Worm (Caenorhabditis elegans): Measurements from ENCODE around the gene R11D1.12.

R11D1.12 gene

DNA sequence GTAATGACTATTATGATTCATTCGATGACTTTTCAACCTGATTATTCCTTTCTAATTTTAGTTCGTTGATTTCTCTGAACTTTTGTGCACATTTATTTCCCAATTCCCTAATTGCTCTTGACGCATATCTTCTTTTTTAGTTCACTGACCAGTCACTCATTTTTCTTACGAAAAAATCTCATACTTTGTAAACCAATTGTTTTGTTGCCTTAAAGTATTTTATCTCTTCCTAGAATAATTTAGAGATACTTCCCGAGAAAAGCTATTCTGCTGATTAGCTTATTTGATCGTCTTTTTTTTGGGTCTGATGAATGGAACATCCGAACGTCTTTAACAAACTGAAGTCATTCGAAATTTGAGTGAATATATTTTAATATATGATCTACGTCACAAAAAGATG, 46.5 kb downstream of the R11D1.12 start:
- TF ChIP-seq dsc-1 (tag; optimal IDR thresholded peaks at IDR 0.05) (peak; percentile 64), ceh-8 (GFP tag; optimal IDR thresholded peaks at IDR 0.05) (peak; percentile 53), ama-1 (optimal IDR thresholded peaks at IDR 0.05) (no peak)

DNA sequence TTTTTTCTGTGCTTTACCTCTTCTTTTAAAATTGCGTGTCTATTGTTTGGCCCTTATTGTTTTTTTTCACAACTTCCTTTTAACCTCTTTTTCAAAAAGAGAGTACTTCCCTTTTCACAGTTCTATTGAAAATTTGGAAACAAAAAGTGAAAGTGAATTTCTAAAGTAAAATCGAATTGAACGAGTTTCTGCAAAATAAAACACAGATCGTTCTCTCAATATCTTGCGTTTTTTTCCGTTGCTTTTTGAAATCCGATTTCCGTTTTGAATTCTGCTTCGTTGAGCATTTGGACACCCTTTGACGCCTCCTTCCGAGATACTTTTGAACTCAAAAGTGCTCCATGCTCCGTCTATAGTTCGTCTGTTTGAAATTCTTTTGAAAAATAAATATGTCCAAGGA, 49.5 kb downstream of the R11D1.12 start:
- TF ChIP-seq lin-15B (tag; optimal IDR thresholded peaks at IDR 0.05): no peak
- no peak for TF ChIP-seq ets-5 (GFP tag; IDR thresholded peaks at IDR 0.05)
- TF ChIP-seq dpl-1 (GFP tag; optimal IDR thresholded peaks at IDR 0.05): no peak
- TF ChIP-seq jun-1 (tag; optimal IDR thresholded peaks at IDR 0.05): no peak
- peak; percentile 91 for TF ChIP-seq fkh-10 (GFP tag; optimal IDR thresholded peaks at IDR 0.05)
- TF ChIP-seq rnt-1 (tag; optimal IDR thresholded peaks at IDR 0.05): no peak
- TF ChIP-seq nhr-84 (tag; optimal IDR thresholded peaks at IDR 0.05): no peak
- peak; percentile 26 for TF ChIP-seq lin-14 (GFP tag; optimal IDR thresholded peaks at IDR 0.05)
- no peak for TF ChIP-seq hlh-17 (GFP tag; optimal IDR thresholded peaks at IDR 0.05; ENCODE audit: borderline replicate concordance)
- no peak for TF ChIP-seq lin-35 (GFP tag; optimal IDR thresholded peaks at IDR 0.05)
- TF ChIP-seq snpc-4 (tag; optimal IDR thresholded peaks at IDR 0.05): no peak
- no peak for TF ChIP-seq Y116A8C.19 (tag; optimal IDR thresholded peaks at IDR 0.05; ENCODE audit: borderline replicate concordance)
- TF ChIP-seq tbx-2 (tag; optimal IDR thresholded peaks at IDR 0.05): no peak
- TF ChIP-seq hlh-4 (tag; optimal IDR thresholded peaks at IDR 0.05): no peak
- TF ChIP-seq fos-1 (tag; optimal IDR thresholded peaks at IDR 0.05): no peak
- TF ChIP-seq nhr-12 (tag; optimal IDR thresholded peaks at IDR 0.05): no peak
- TF ChIP-seq nhr-77 (tag; optimal IDR thresholded peaks at IDR 0.05): no peak

All from whole organism, L1 larva.